Fruit fly (Drosophila melanogaster): ENCODE measurements around the gene Acbp5.
A peak's percentile ranks its signal among the peaks of the same experiment; 100 is the strongest.

Gene Acbp5

DNA sequence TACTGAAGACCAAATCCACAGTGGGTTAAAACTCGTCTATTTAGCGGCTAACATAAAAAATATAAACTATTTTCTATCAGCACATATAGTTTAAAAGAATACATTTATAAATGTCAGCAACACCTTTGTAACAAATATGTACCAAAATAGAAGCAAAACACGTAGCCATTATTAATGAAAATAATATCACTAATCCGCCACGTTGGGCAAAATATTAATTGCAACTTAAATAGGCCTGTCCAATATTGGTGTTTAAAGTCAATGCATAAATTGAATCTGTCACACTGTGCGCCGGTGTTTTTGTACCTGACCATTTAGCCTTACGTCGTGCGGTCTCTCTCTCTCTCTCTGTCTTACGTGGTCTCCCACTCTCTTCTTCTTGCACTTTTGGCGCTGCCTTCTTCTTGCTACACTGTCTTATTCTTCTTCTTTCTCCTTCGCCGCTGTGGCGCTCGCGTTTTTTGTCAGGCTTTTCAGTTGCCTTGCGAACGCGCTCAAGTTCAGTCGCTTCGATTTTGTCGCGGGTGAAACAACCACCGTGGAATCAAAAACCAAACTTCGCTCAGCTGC, 22.3 kb downstream of the Acbp5 start (continued):
- TF ChIP-seq Trl (optimal IDR thresholded peaks at IDR 0.05): peak; percentile 56 to 79
- peak; percentile 95 for TF ChIP-seq Trl (GFP tag; optimal IDR thresholded peaks at IDR 0.05)
- TF ChIP-seq CG11695 (GFP tag; IDR thresholded peaks at IDR 0.05): peak; percentile 98
- TF ChIP-seq CG43689 (GFP tag; IDR thresholded peaks at IDR 0.05): peak; percentile 95
- peak; percentile 94 for TF ChIP-seq Drgx (GFP tag; IDR thresholded peaks at IDR 0.05)
- peak; percentile 97 for TF ChIP-seq Jarid2 (GFP tag; optimal IDR thresholded peaks at IDR 0.05)
- TF ChIP-seq hkb (optimal IDR thresholded peaks at IDR 0.05): no peak
- peak; percentile 96 for TF ChIP-seq hkb (GFP tag; IDR thresholded peaks at IDR 0.05)
- TF ChIP-seq Dbx (GFP tag; IDR thresholded peaks at IDR 0.05): peak; percentile 97
- TF ChIP-seq tup (GFP tag; optimal IDR thresholded peaks at IDR 0.05): peak; percentile 96
- 0 out of 3 replicates have a peak, but pooled peaks have one; percentile 31 for TF ChIP-seq Doc3 (GFP tag; IDR thresholded peaks at IDR 0.05; ENCODE audit: partially characterized antibody)
- TF ChIP-seq unc-4 (GFP tag; IDR thresholded peaks at IDR 0.05; ENCODE audit: partially characterized antibody): 0 out of 2 replicates have a peak, but pooled peaks have one; percentile 30
- peak; percentile 75 for TF ChIP-seq vnd (GFP tag; IDR thresholded peaks at IDR 0.05; ENCODE audit: partially characterized antibody)
- peak; percentile 96 for TF ChIP-seq CG13123 (GFP tag; optimal IDR thresholded peaks at IDR 0.05)
- TF ChIP-seq yki (optimal IDR thresholded peaks at IDR 0.05): no peak
- TF ChIP-seq YL-1 (GFP tag; optimal IDR thresholded peaks at IDR 0.05): peak; percentile 92
- peak; percentile 98 for TF ChIP-seq gcm2 (GFP tag; optimal IDR thresholded peaks at IDR 0.05)
- TF ChIP-seq Lhr (GFP tag; optimal IDR thresholded peaks at IDR 0.05): peak; percentile 96
- TF ChIP-seq btn (GFP tag; optimal IDR thresholded peaks at IDR 0.05): peak; percentile 87
- TF ChIP-seq gem (tag; optimal IDR thresholded peaks at IDR 0.05): peak; percentile 99
- TF ChIP-seq CG15073 (GFP tag; optimal IDR thresholded peaks at IDR 0.05): peak; percentile 90
- TF ChIP-seq gcm (GFP tag; optimal IDR thresholded peaks at IDR 0.05): peak; percentile 97
- peak; percentile 55 for TF ChIP-seq stwl (tag; optimal IDR thresholded peaks at IDR 0.05)
- TF ChIP-seq bsh (GFP tag; optimal IDR thresholded peaks at IDR 0.05): peak; percentile 97 to 99
- TF ChIP-seq CG17568 (GFP tag; optimal IDR thresholded peaks at IDR 0.05): peak; percentile 95
- TF ChIP-seq bigmax (GFP tag; optimal IDR thresholded peaks at IDR 0.05): no peak
- TF ChIP-seq CG10267 (tag; optimal IDR thresholded peaks at IDR 0.05): peak; percentile 77
- TF ChIP-seq NK7.1 (GFP tag; optimal IDR thresholded peaks at IDR 0.05): peak; percentile 91
- peak; percentile 96 for TF ChIP-seq CG11093 (GFP tag; IDR thresholded peaks at IDR 0.05)
- TF ChIP-seq ap (GFP tag; IDR thresholded peaks at IDR 0.05): peak; percentile 95
- TF ChIP-seq CG9817 (tag; optimal IDR thresholded peaks at IDR 0.05): peak; percentile 99
- TF ChIP-seq Sry-β (GFP tag; optimal IDR thresholded peaks at IDR 0.05): peak; percentile 71
- TF ChIP-seq CG30020 (tag; optimal IDR thresholded peaks at IDR 0.05): peak; percentile 90
- TF ChIP-seq Rfx (GFP tag; IDR thresholded peaks at IDR 0.05): peak; percentile 98
- TF ChIP-seq hb (GFP tag; IDR thresholded peaks at IDR 0.05; ENCODE audit: partially characterized antibody): peak; percentile 59; the same call in 1 of the 3 replicates
- peak; percentile 81 for TF ChIP-seq eyg (GFP tag; optimal IDR thresholded peaks at IDR 0.05)
- TF ChIP-seq CG2120 (GFP tag; optimal IDR thresholded peaks at IDR 0.05): peak; percentile 99
- peak; percentile 43; the same call in 1 of the 2 replicates for TF ChIP-seq inv (GFP tag; IDR thresholded peaks at IDR 0.05; ENCODE audit: partially characterized antibody)
- TF ChIP-seq zen (tag; optimal IDR thresholded peaks at IDR 0.05): peak; percentile 86
- TF ChIP-seq CG8281 (tag; optimal IDR thresholded peaks at IDR 0.05): peak; percentile 64
- TF ChIP-seq Dfd (GFP tag; optimal IDR thresholded peaks at IDR 0.05): no peak
- TF ChIP-seq Hr78 (GFP tag; optimal IDR thresholded peaks at IDR 0.05): peak in 1 of 2 experiments; percentile 68
- TF ChIP-seq grau (tag; optimal IDR thresholded peaks at IDR 0.05): peak; percentile 98
- TF ChIP-seq abd-A (tag; optimal IDR thresholded peaks at IDR 0.05): peak; percentile 73
- peak; percentile 99 for TF ChIP-seq Max (GFP tag; optimal IDR thresholded peaks at IDR 0.05)
- TF ChIP-seq trem (tag; optimal IDR thresholded peaks at IDR 0.05): peak; percentile 93
- TF ChIP-seq NC2β (GFP tag; optimal IDR thresholded peaks at IDR 0.05): peak; percentile 96
- TF ChIP-seq CG9437 (GFP tag; optimal IDR thresholded peaks at IDR 0.05): peak; percentile 100
- peak; percentile 94 for TF ChIP-seq her (GFP tag; optimal IDR thresholded peaks at IDR 0.05)
- TF ChIP-seq ab (GFP tag; optimal IDR thresholded peaks at IDR 0.05): peak; percentile 98

Measured in whole organism, embryonic.